Fruit fly (Drosophila melanogaster) whole organism, embryonic: Measurements from ENCODE around the gene ebd1.

ENCODE experiments used
- ATbp ChIP-seq: fragments of 200-800 bp; sonication (Bioruptor generic); optimal IDR thresholded peaks from 2 replicates; lab custom pipeline; 2017; ENCODE audit warnings: missing biosample characterization, mild to moderate bottlenecking, missing genetic modification characterization, missing genetic modification reagents
- Abd-B ChIP-seq: fragments of 200-800 bp; sonication (Bioruptor generic); optimal IDR thresholded peaks from 2 replicates; lab custom pipeline; 2018; ENCODE audit warnings: missing biosample characterization, mild to moderate bottlenecking, missing genetic modification characterization, moderate library complexity
- B-H1 ChIP-seq: fragments of 200-800 bp; sonication (Bioruptor generic); IDR thresholded peaks from 3 replicates; pipeline ENCODE4 v1.3.6; 2022; ENCODE audit warnings: missing biosample characterization, missing genetic modification characterization
- CG10654 ChIP-seq: fragments of 200-800 bp; sonication (Bioruptor generic); optimal IDR thresholded peaks from 2 replicates; lab custom pipeline; 2016; ENCODE audit warnings: missing biosample characterization, missing genetic modification characterization
- CG11696 ChIP-seq: fragments of 200-800 bp; sonication (Bioruptor generic); IDR thresholded peaks from 2 replicates; pipeline ENCODE4 v1.3.6; 2022; ENCODE audit warnings: missing biosample characterization, missing genetic modification characterization
- CG12659 ChIP-seq: fragments of 200-800 bp; sonication (Bioruptor generic); optimal IDR thresholded peaks from 3 replicates; lab custom pipeline; 2017; ENCODE audit warnings: mild to moderate bottlenecking, missing biosample characterization, missing genetic modification reagents, missing genetic modification characterization
- CG12942 ChIP-seq: fragments of 200-800 bp; sonication (Bioruptor generic); optimal IDR thresholded peaks from 3 replicates; lab custom pipeline; 2016; ENCODE audit warnings: missing biosample characterization, missing genetic modification characterization
- CG13894 ChIP-seq: fragments of 200-800 bp; sonication (Bioruptor generic); optimal IDR thresholded peaks from 3 replicates; lab custom pipeline; 2018; ENCODE audit warnings: missing biosample characterization, mild to moderate bottlenecking, missing genetic modification characterization, moderate library complexity
- CG1603 ChIP-seq: fragments of 200-800 bp; sonication (Bioruptor generic); optimal IDR thresholded peaks from 2 replicates; lab custom pipeline; 2019; ENCODE audit warnings: missing biosample characterization, mild to moderate bottlenecking, missing genetic modification characterization, moderate library complexity
- CG17361 ChIP-seq: fragments of 200-800 bp; sonication (Bioruptor generic); IDR thresholded peaks from 3 replicates; pipeline ENCODE4 v1.3.6; 2022; ENCODE audit warnings: missing biosample characterization, missing genetic modification characterization
- CG18764 ChIP-seq: fragments of 200-800 bp; sonication (Bioruptor generic); optimal IDR thresholded peaks from 3 replicates; lab custom pipeline; 2016; ENCODE audit warnings: missing biosample characterization, missing genetic modification characterization
- CG3065 ChIP-seq: fragments of 200-800 bp; sonication (Bioruptor generic); optimal IDR thresholded peaks from 2 replicates; lab custom pipeline; 2016; ENCODE audit warnings: missing biosample characterization, missing genetic modification characterization
- CG4282 ChIP-seq: fragments of 200-800 bp; sonication (Bioruptor generic); optimal IDR thresholded peaks from 2 replicates; lab custom pipeline; 2016; ENCODE audit warnings: missing biosample characterization, missing genetic modification characterization
- CG5953 ChIP-seq: fragments of 200-800 bp; sonication (Bioruptor generic); IDR thresholded peaks from 2 replicates; pipeline ENCODE4 v1.3.6; 2022; ENCODE audit warnings: missing biosample characterization, missing genetic modification characterization
- CG6175 ChIP-seq: fragments of 200-800 bp; sonication (Bioruptor generic); IDR thresholded peaks from 3 replicates; pipeline ENCODE4 v1.3.6; 2022; ENCODE audit warnings: missing biosample characterization, missing genetic modification characterization
- CG8765 ChIP-seq: fragments of 200-800 bp; sonication (Bioruptor generic); IDR thresholded peaks from 2 replicates; pipeline ENCODE4 v1.3.6; 2022; ENCODE audit warnings: missing biosample characterization, missing genetic modification characterization
- CG8924 ChIP-seq: fragments of 200-800 bp; optimal IDR thresholded peaks from 3 replicates; lab custom pipeline; 2019; ENCODE audit warnings: missing biosample characterization, mild to moderate bottlenecking, missing genetic modification characterization, moderate library complexity
- CG8944 ChIP-seq: fragments of 200-800 bp; sonication (Bioruptor generic); optimal IDR thresholded peaks from 3 replicates; lab custom pipeline; 2016; ENCODE audit warnings: missing biosample characterization, missing genetic modification characterization
- CG9215 ChIP-seq: fragments of 200-800 bp; sonication (Bioruptor generic); IDR thresholded peaks from 2 replicates; pipeline ENCODE4 v1.3.6; 2022; ENCODE audit warnings: missing biosample characterization, missing genetic modification characterization
- Doc3 ChIP-seq: fragments of 200-800 bp; sonication (Bioruptor generic); IDR thresholded peaks from 3 replicates; pipeline ENCODE4 v1.3.6; 2022; ENCODE audit warnings: missing biosample characterization, missing genetic modification characterization; ENCODE audit not compliant: partially characterized antibody
- HLH4C ChIP-seq: fragments of 200-800 bp; sonication (Bioruptor generic); IDR thresholded peaks from 3 replicates; pipeline ENCODE4 v1.3.6; 2022; ENCODE audit warnings: missing biosample characterization, missing genetic modification characterization; ENCODE audit not compliant: partially characterized antibody
- Hey ChIP-seq: fragments of 200-800 bp; sonication (Bioruptor generic); optimal IDR thresholded peaks from 3 replicates; lab custom pipeline; 2018; ENCODE audit warnings: missing biosample characterization, mild to moderate bottlenecking, missing genetic modification characterization
- Hr39 ChIP-seq: fragments of >200 bp; optimal IDR thresholded peaks from 2 replicates; lab custom pipeline; 2017
- Hsf ChIP-seq: fragments of 200-800 bp; sonication (Bioruptor generic); optimal IDR thresholded peaks from 3 replicates; lab custom pipeline; 2016; ENCODE audit warnings: missing biosample characterization, missing genetic modification characterization
- Lpt ChIP-seq: fragments of >200 bp; optimal IDR thresholded peaks from 2 replicates; lab custom pipeline; 2018; ENCODE audit warnings: missing biosample characterization, missing genetic modification characterization
- MBD-R2 ChIP-seq: fragments of 200-800 bp; sonication (Bioruptor generic); IDR thresholded peaks from 2 replicates; pipeline ENCODE4 v1.3.6; 2022; ENCODE audit warnings: missing biosample characterization, missing genetic modification characterization
- Sin3A ChIP-seq: fragments of >200 bp; optimal IDR thresholded peaks from 2 replicates; lab custom pipeline; 2018
- Vsx1 ChIP-seq: fragments of 200-800 bp; sonication (Bioruptor generic); optimal IDR thresholded peaks from 2 replicates; lab custom pipeline; 2017; ENCODE audit warnings: missing biosample characterization, mild to moderate bottlenecking, missing genetic modification characterization, missing genetic modification reagents
- YL-1 ChIP-seq: fragments of 200-800 bp; sonication (Bioruptor generic); optimal IDR thresholded peaks from 3 replicates; lab custom pipeline; 2017; ENCODE audit warnings: missing biosample characterization, mild to moderate bottlenecking, missing genetic modification characterization
- abd-A ChIP-seq: fragments of 200-800 bp; sonication (Bioruptor generic); optimal IDR thresholded peaks from 3 replicates; lab custom pipeline; 2019; ENCODE audit warnings: missing biosample characterization, mild to moderate bottlenecking, missing genetic modification characterization, moderate library complexity
- amos ChIP-seq: fragments of 200-800 bp; sonication (Bioruptor generic); IDR thresholded peaks from 2 replicates; pipeline ENCODE4 v1.3.6; 2022; ENCODE audit warnings: missing biosample characterization, missing genetic modification characterization; ENCODE audit not compliant: partially characterized antibody
- aop ChIP-seq: fragments of 200-800 bp; sonication (Bioruptor generic); IDR thresholded peaks from 2 replicates; pipeline ENCODE4 v1.3.6; 2022; ENCODE audit warnings: missing biosample characterization, missing genetic modification characterization
- bigmax ChIP-seq: fragments of 200-800 bp; sonication (Bioruptor generic); optimal IDR thresholded peaks from 2 replicates; lab custom pipeline; 2018; ENCODE audit warnings: missing biosample characterization, mild to moderate bottlenecking, missing genetic modification characterization
- dm ChIP-seq: fragments of 200-800 bp; sonication (Bioruptor generic); optimal IDR thresholded peaks from 3 replicates; lab custom pipeline; 2016; ENCODE audit warnings: missing biosample characterization, missing genetic modification characterization
- ems ChIP-seq: fragments of 200-800 bp; sonication (Bioruptor generic); optimal IDR thresholded peaks from 3 replicates; lab custom pipeline; 2016; ENCODE audit warnings: missing biosample characterization, missing genetic modification characterization
- ewg ChIP-seq: fragments of 200-800 bp; sonication (Bioruptor generic); optimal IDR thresholded peaks from 3 replicates; lab custom pipeline; 2017; ENCODE audit warnings: mild to moderate bottlenecking, missing biosample characterization, missing genetic modification reagents, missing genetic modification characterization
- fu2 ChIP-seq: fragments of 200-800 bp; sonication (Bioruptor generic); optimal IDR thresholded peaks from 2 replicates; lab custom pipeline; 2016; ENCODE audit warnings: missing biosample characterization, missing genetic modification characterization
- gce ChIP-seq: fragments of 200-800 bp; sonication (Bioruptor generic); IDR thresholded peaks from 3 replicates; pipeline ENCODE4 v1.3.6; 2022; ENCODE audit warnings: missing biosample characterization, missing genetic modification characterization
- gt ChIP-seq: fragments of 200-800 bp; sonication (Bioruptor generic); IDR thresholded peaks from 2 replicates; pipeline ENCODE4 v1.3.6; 2022; ENCODE audit warnings: missing biosample characterization, missing genetic modification characterization
- inv ChIP-seq: fragments of 200-800 bp; sonication (Bioruptor generic); IDR thresholded peaks from 2 replicates; pipeline ENCODE4 v1.3.6; 2022; ENCODE audit warnings: missing biosample characterization, missing genetic modification characterization; ENCODE audit not compliant: partially characterized antibody
- lilli ChIP-seq: fragments of 200-800 bp; sonication (Bioruptor generic); optimal IDR thresholded peaks from 3 replicates; lab custom pipeline; 2016; ENCODE audit warnings: missing biosample characterization, missing genetic modification characterization
- lov ChIP-seq, 2 experiments: fragments of 200-800 bp in 1 of 2; fragments of >200 bp in 1 of 2; sonication (Bioruptor generic) in 1 of 2; IDR thresholded peaks in 1 of 2; optimal IDR thresholded peaks in 1 of 2; 2 replicates in 1 of 2; 3 replicates in 1 of 2; pipeline versions ENCODE4 v1.3.6 to Lab custom; 2017 to 2022; ENCODE audit warnings: missing biosample characterization in 1 of 2, missing genetic modification characterization in 1 of 2
- oc ChIP-seq: fragments of 200-800 bp; sonication (Bioruptor generic); optimal IDR thresholded peaks from 2 replicates; lab custom pipeline; 2018; ENCODE audit warnings: missing biosample characterization, mild to moderate bottlenecking, missing genetic modification characterization, moderate library complexity
- pfk ChIP-seq: fragments of 200-800 bp; sonication (Bioruptor generic); optimal IDR thresholded peaks from 2 replicates; lab custom pipeline; 2018; ENCODE audit warnings: missing biosample characterization, mild to moderate bottlenecking, missing genetic modification characterization, moderate library complexity
- schlank ChIP-seq: fragments of 200-800 bp; sonication (Bioruptor generic); optimal IDR thresholded peaks from 2 replicates; lab custom pipeline; 2018; ENCODE audit warnings: missing biosample characterization, mild to moderate bottlenecking, missing genetic modification characterization
- sens-2 ChIP-seq: fragments of 200-800 bp; sonication (Bioruptor generic); IDR thresholded peaks from 2 replicates; pipeline ENCODE4 v1.3.6; 2022; ENCODE audit warnings: missing biosample characterization, missing genetic modification characterization
- seq ChIP-seq: fragments of 200-800 bp; sonication (Bioruptor generic); IDR thresholded peaks from 2 replicates; pipeline ENCODE4 v1.3.6; 2022; ENCODE audit warnings: missing biosample characterization, missing genetic modification characterization
- sima ChIP-seq: fragments of 200-800 bp; sonication (Bioruptor generic); optimal IDR thresholded peaks from 2 replicates; lab custom pipeline; 2016; ENCODE audit warnings: missing biosample characterization, missing genetic modification characterization
- so ChIP-seq: fragments of 200-800 bp; sonication (Bioruptor generic); IDR thresholded peaks from 3 replicates; pipeline ENCODE4 v1.3.6; 2022; ENCODE audit warnings: missing biosample characterization, missing genetic modification characterization
- tgo ChIP-seq: fragments of 200-800 bp; sonication (Bioruptor generic); IDR thresholded peaks from 3 replicates; pipeline ENCODE4 v1.3.6; 2022; ENCODE audit warnings: missing biosample characterization, missing genetic modification characterization
- tna ChIP-seq: fragments of 200-800 bp; sonication (Bioruptor generic); IDR thresholded peaks from 2 replicates; pipeline ENCODE4 v1.3.6; 2022; ENCODE audit warnings: missing biosample characterization, missing genetic modification characterization; ENCODE audit not compliant: partially characterized antibody
- trem ChIP-seq: fragments of 200-800 bp; optimal IDR thresholded peaks from 3 replicates; lab custom pipeline; 2019; ENCODE audit warnings: missing biosample characterization, mild to moderate bottlenecking, missing genetic modification characterization, moderate library complexity
- wor ChIP-seq: fragments of 200-800 bp; sonication (Bioruptor generic); IDR thresholded peaks from 2 replicates; pipeline ENCODE4 v1.3.6; 2022; ENCODE audit warnings: missing biosample characterization, missing genetic modification characterization

Gene ebd1

DNA sequence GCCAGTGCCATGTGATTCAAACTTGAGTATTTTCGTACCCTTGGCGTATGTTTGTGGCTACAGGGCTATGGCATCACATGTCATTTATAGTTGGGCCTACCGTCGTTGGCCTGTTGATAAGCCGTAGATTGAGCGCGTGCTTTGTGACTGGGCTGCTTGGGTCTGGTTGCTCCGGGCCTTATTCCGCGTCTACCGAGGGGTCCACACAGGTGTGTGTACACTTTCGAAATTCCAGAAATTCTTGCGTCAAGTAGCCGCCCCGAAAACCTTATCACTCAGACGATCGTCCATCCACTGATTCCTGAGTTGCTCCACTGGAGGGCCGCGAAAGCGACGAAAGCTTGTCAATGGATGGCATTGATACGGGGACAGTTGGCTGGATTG, 47.3 kb downstream of the ebd1 start (continued):
- no peak for TF ChIP-seq gt (GFP tag; lab: Robert Waterston, UW)
- TF ChIP-seq sima (GFP tag; lab: Kevin White, UChicago) = no peak
- peak; percentile 8 for TF ChIP-seq dm
- TF ChIP-seq amos (GFP tag; lab: Robert Waterston, UW) = no peak
- TF ChIP-seq fu2 (GFP tag; lab: Kevin White, UChicago) = no peak
- no peak for TF ChIP-seq CG10654 (GFP tag; lab: Kevin White, UChicago)
- TF ChIP-seq CG6175 = no peak
- no peak for TF ChIP-seq Vsx1 (GFP tag; lab: Kevin White, UChicago)
- no peak for TF ChIP-seq Sin3A
- no peak for TF ChIP-seq inv
- TF ChIP-seq sens-2 (GFP tag; lab: Robert Waterston, UW) = peak; percentile 46; the same call in 1 of the 2 replicates
- TF ChIP-seq ems (GFP tag; lab: Kevin White, UChicago) = no peak
- TF ChIP-seq oc (tag; lab: Kevin White, UChicago) = no peak
- no peak for TF ChIP-seq Hr39 (lab: Kevin White, UChicago)
- no peak for TF ChIP-seq schlank (tag; lab: Kevin White, UChicago)
- TF ChIP-seq CG8944 (GFP tag; lab: Kevin White, UChicago) = no peak
- no peak for TF ChIP-seq abd-A
- no peak for TF ChIP-seq lov (optimal IDR thresholded peaks at IDR 0.05; lab: Kevin White, UChicago)
- no peak for TF ChIP-seq lov (GFP tag; IDR thresholded peaks at IDR 0.05; lab: Robert Waterston, UW)
- TF ChIP-seq CG17361 (GFP tag; lab: Robert Waterston, UW) = no peak
- TF ChIP-seq seq (GFP tag; lab: Robert Waterston, UW) = no peak
- no peak for TF ChIP-seq CG18764 (GFP tag; lab: Kevin White, UChicago)
- TF ChIP-seq CG8924 (tag; lab: Kevin White, UChicago) = no peak
- TF ChIP-seq lilli (GFP tag; lab: Kevin White, UChicago) = no peak
- TF ChIP-seq gce (GFP tag; lab: Robert Waterston, UW) = no peak
- TF ChIP-seq CG12659 = no peak
- TF ChIP-seq CG9215 = no peak
- no peak for TF ChIP-seq ewg (GFP tag; lab: Kevin White, UChicago)
- no peak for TF ChIP-seq CG1603
- no peak for TF ChIP-seq CG13894 (tag; lab: Kevin White, UChicago)
- no peak for TF ChIP-seq CG8765 (GFP tag; lab: Robert Waterston, UW)
- no peak for TF ChIP-seq MBD-R2 (GFP tag; lab: Robert Waterston, UW)
- TF ChIP-seq Abd-B (GFP tag; lab: Kevin White, UChicago) = no peak
- no peak for TF ChIP-seq B-H1 (GFP tag; lab: Robert Waterston, UW)
- peak; percentile 7 for TF ChIP-seq Hey
- no peak for TF ChIP-seq trem (tag; lab: Kevin White, UChicago)
- TF ChIP-seq YL-1 (GFP tag; lab: Kevin White, UChicago) = no peak
- TF ChIP-seq HLH4C (GFP tag; lab: Robert Waterston, UW) = no peak
- no peak for TF ChIP-seq so (GFP tag; lab: Robert Waterston, UW)
- TF ChIP-seq bigmax (GFP tag; lab: Kevin White, UChicago) = no peak
- TF ChIP-seq aop (GFP tag; lab: Robert Waterston, UW) = no peak
- TF ChIP-seq Hsf (GFP tag; lab: Kevin White, UChicago) = no peak
- no peak for TF ChIP-seq CG12942 (GFP tag; lab: Kevin White, UChicago)
- no peak for TF ChIP-seq pfk (GFP tag; lab: Kevin White, UChicago)
- TF ChIP-seq Lpt = no peak
- no peak for TF ChIP-seq wor (GFP tag; lab: Robert Waterston, UW)
- no peak for TF ChIP-seq CG3065 (GFP tag; lab: Kevin White, UChicago)
- TF ChIP-seq ATbp (GFP tag; lab: Kevin White, UChicago) = no peak
- TF ChIP-seq CG11696 = no peak
- no peak for TF ChIP-seq tna
- no peak for TF ChIP-seq tgo (GFP tag; lab: Robert Waterston, UW)
- no peak for TF ChIP-seq CG4282 (GFP tag; lab: Kevin White, UChicago)
- no peak for TF ChIP-seq Doc3 (GFP tag; lab: Robert Waterston, UW)
- no peak for TF ChIP-seq CG5953
